Fruit fly (Drosophila melanogaster) whole organism, embryonic: ENCODE measurements around the gene CG33631.

Source experiments
- Ada2b ChIP-seq: fragments of 200-800 bp; sonication (Bioruptor generic); IDR thresholded peaks from 2 replicates; pipeline ENCODE4 v1.3.6; 2022; ENCODE audit warnings: missing biosample characterization, missing genetic modification characterization
- CG12071 ChIP-seq: fragments of 200-800 bp; sonication (Bioruptor generic); optimal IDR thresholded peaks from 3 replicates; lab custom pipeline; 2018; ENCODE audit warnings: missing biosample characterization, mild to moderate bottlenecking, missing genetic modification characterization
- CG13287 ChIP-seq: fragments of 200-800 bp; sonication (Bioruptor generic); IDR thresholded peaks from 2 replicates; pipeline ENCODE4 v1.3.6; 2022; ENCODE audit warnings: missing biosample characterization, missing genetic modification characterization; ENCODE audit not compliant: partially characterized antibody
- CG13894 ChIP-seq: fragments of 200-800 bp; sonication (Bioruptor generic); optimal IDR thresholded peaks from 3 replicates; lab custom pipeline; 2018; ENCODE audit warnings: missing biosample characterization, mild to moderate bottlenecking, missing genetic modification characterization, moderate library complexity
- CG14014 ChIP-seq: fragments of 200-800 bp; sonication (Bioruptor generic); IDR thresholded peaks from 2 replicates; pipeline ENCODE4 v1.3.6; 2022; ENCODE audit warnings: missing biosample characterization, missing genetic modification characterization
- CG15696 ChIP-seq: fragments of 200-800 bp; sonication (Bioruptor generic); optimal IDR thresholded peaks from 2 replicates; lab custom pipeline; 2019; ENCODE audit warnings: missing biosample characterization, mild to moderate bottlenecking, missing genetic modification characterization, moderate library complexity
- CG1647 ChIP-seq: fragments of 200-800 bp; sonication (Bioruptor generic); optimal IDR thresholded peaks from 3 replicates; lab custom pipeline; 2016; ENCODE audit warnings: missing biosample characterization, missing genetic modification characterization
- CG16815 ChIP-seq: fragments of 200-800 bp; sonication (Bioruptor generic); optimal IDR thresholded peaks from 3 replicates; lab custom pipeline; 2017; ENCODE audit warnings: missing biosample characterization, mild to moderate bottlenecking, missing genetic modification characterization
- CG17385 ChIP-seq: fragments of 200-800 bp; sonication (Bioruptor generic); optimal IDR thresholded peaks from 3 replicates; lab custom pipeline; 2018; ENCODE audit warnings: missing biosample characterization, mild to moderate bottlenecking, missing genetic modification characterization
- CG18011 ChIP-seq: fragments of 200-800 bp; sonication (Bioruptor generic); optimal IDR thresholded peaks from 2 replicates; lab custom pipeline; 2017; ENCODE audit warnings: missing biosample characterization, missing genetic modification characterization, mild to moderate bottlenecking, moderate library complexity, missing genotype
- CG2116 ChIP-seq: fragments of 200-800 bp; sonication (Bioruptor generic); optimal IDR thresholded peaks from 3 replicates; lab custom pipeline; 2018; ENCODE audit warnings: missing biosample characterization, mild to moderate bottlenecking, missing genetic modification characterization
- CG2875 ChIP-seq: fragments of 200-800 bp; sonication (Bioruptor generic); optimal IDR thresholded peaks from 2 replicates; lab custom pipeline; 2017; ENCODE audit warnings: missing biosample characterization, mild to moderate bottlenecking, missing genetic modification characterization, missing genetic modification reagents
- CG31441 ChIP-seq: fragments of 200-800 bp; sonication (Bioruptor generic); IDR thresholded peaks from 2 replicates; pipeline ENCODE4 v1.3.6; 2022; ENCODE audit warnings: missing biosample characterization, missing genetic modification characterization
- CG3163 ChIP-seq: fragments of 200-800 bp; sonication (Bioruptor generic); optimal IDR thresholded peaks from 3 replicates; lab custom pipeline; 2016; ENCODE audit warnings: missing biosample characterization, missing genetic modification characterization
- CG3995 ChIP-seq: fragments of 200-800 bp; sonication (Bioruptor generic); optimal IDR thresholded peaks from 3 replicates; lab custom pipeline; 2016; ENCODE audit warnings: missing biosample characterization, missing genetic modification characterization
- CG4820 ChIP-seq: fragments of 200-800 bp; sonication (Bioruptor generic); optimal IDR thresholded peaks from 3 replicates; lab custom pipeline; 2016; ENCODE audit warnings: missing biosample characterization, missing genetic modification characterization
- CG5953 ChIP-seq: fragments of 200-800 bp; sonication (Bioruptor generic); IDR thresholded peaks from 2 replicates; pipeline ENCODE4 v1.3.6; 2022; ENCODE audit warnings: missing biosample characterization, missing genetic modification characterization
- CG6254 ChIP-seq: fragments of 200-800 bp; sonication (Bioruptor generic); optimal IDR thresholded peaks from 3 replicates; lab custom pipeline; 2017; ENCODE audit warnings: mild to moderate bottlenecking, missing biosample characterization, missing genetic modification reagents, missing genetic modification characterization
- CG7271 ChIP-seq: fragments of 200-800 bp; sonication (Bioruptor generic); optimal IDR thresholded peaks from 2 replicates; lab custom pipeline; 2018; ENCODE audit warnings: missing biosample characterization, mild to moderate bottlenecking, missing genetic modification characterization, moderate library complexity
- CG7963 ChIP-seq: fragments of 200-800 bp; sonication (Bioruptor generic); IDR thresholded peaks from 3 replicates; pipeline ENCODE4 v1.3.6; 2022; ENCODE audit warnings: missing biosample characterization, missing genetic modification characterization; ENCODE audit not compliant: partially characterized antibody
- CG8478 ChIP-seq: fragments of >200 bp; optimal IDR thresholded peaks from 2 replicates; lab custom pipeline; 2018
- CTCF ChIP-seq: fragments of 200-800 bp; sonication (Bioruptor generic); optimal IDR thresholded peaks from 2 replicates; lab custom pipeline; 2017; ENCODE audit warnings: missing biosample characterization, mild to moderate bottlenecking, missing genetic modification characterization, moderate library complexity
- Dad ChIP-seq: fragments of 200-800 bp; sonication (Bioruptor generic); optimal IDR thresholded peaks from 3 replicates; lab custom pipeline; 2016; ENCODE audit warnings: missing biosample characterization, missing genetic modification characterization
- Dbx ChIP-seq: fragments of 200-800 bp; sonication (Bioruptor generic); IDR thresholded peaks from 3 replicates; pipeline ENCODE4 v1.3.6; 2022; ENCODE audit warnings: missing biosample characterization, missing genetic modification characterization
- Deaf1 ChIP-seq: fragments of 200-800 bp; optimal IDR thresholded peaks from 3 replicates; lab custom pipeline; 2019; ENCODE audit warnings: missing biosample characterization, mild to moderate bottlenecking, missing genetic modification characterization, moderate library complexity
- Fer1 ChIP-seq: fragments of 200-800 bp; sonication (Bioruptor generic); optimal IDR thresholded peaks from 2 replicates; lab custom pipeline; 2017; ENCODE audit warnings: missing biosample characterization, mild to moderate bottlenecking, missing genetic modification characterization
- Hmr ChIP-seq: fragments of 200-800 bp; sonication (Bioruptor generic); optimal IDR thresholded peaks from 3 replicates; lab custom pipeline; 2017; ENCODE audit warnings: mild to moderate bottlenecking, missing biosample characterization, missing genetic modification reagents, missing genetic modification characterization
- Jarid2 ChIP-seq: fragments of 200-800 bp; sonication (Bioruptor generic); optimal IDR thresholded peaks from 3 replicates; lab custom pipeline; 2017; ENCODE audit warnings: mild to moderate bottlenecking, missing biosample characterization, missing genetic modification reagents, missing genetic modification characterization
- Mad ChIP-seq: fragments of 200-800 bp; sonication (Bioruptor generic); optimal IDR thresholded peaks from 2 replicates; lab custom pipeline; 2016; ENCODE audit warnings: missing biosample characterization, missing genetic modification characterization
- Meics ChIP-seq: fragments of 200-800 bp; sonication (Bioruptor generic); optimal IDR thresholded peaks from 2 replicates; lab custom pipeline; 2017; ENCODE audit warnings: missing biosample characterization, mild to moderate bottlenecking, missing genetic modification characterization
- Pdp1 ChIP-seq, 2 experiments: fragments of 200-800 bp; sonication (Bioruptor generic); optimal IDR thresholded peaks; 3 replicates each; lab custom pipeline; 2016; ENCODE audit warnings: missing biosample characterization in 2 of 2, missing genetic modification characterization in 2 of 2, mild to moderate bottlenecking in 1 of 2, moderate library complexity in 1 of 2
- Sin3A ChIP-seq: fragments of >200 bp; optimal IDR thresholded peaks from 2 replicates; lab custom pipeline; 2018
- Trl ChIP-seq, 3 experiments: fragments of >200 bp in 2 of 3; fragments of 200-800 bp in 1 of 3; sonication (Bioruptor generic) in 1 of 3; optimal IDR thresholded peaks; 2 replicates in 1 of 3; 3 replicates in 2 of 3; lab custom pipeline; 2016 to 2017; ENCODE audit warnings: missing biosample characterization in 1 of 3, missing genetic modification characterization in 1 of 3
- ara ChIP-seq: fragments of 200-800 bp; sonication (Bioruptor generic); IDR thresholded peaks from 2 replicates; pipeline ENCODE4 v1.3.6; 2022; ENCODE audit warnings: missing biosample characterization, missing genetic modification characterization
- cg ChIP-seq: fragments of 200-800 bp; sonication (Bioruptor generic); optimal IDR thresholded peaks from 3 replicates; lab custom pipeline; 2019; ENCODE audit warnings: missing biosample characterization, mild to moderate bottlenecking, missing genetic modification characterization, moderate library complexity
- chn ChIP-seq: fragments of 200-800 bp; sonication (Bioruptor generic); optimal IDR thresholded peaks from 2 replicates; lab custom pipeline; 2016; ENCODE audit warnings: missing biosample characterization, missing genetic modification characterization
- cwo ChIP-seq: fragments of 200-800 bp; sonication (Bioruptor generic); optimal IDR thresholded peaks from 3 replicates; lab custom pipeline; 2017; ENCODE audit warnings: missing biosample characterization, missing genetic modification characterization, mild to moderate bottlenecking, moderate library complexity, missing genetic modification reagents
- esg ChIP-seq: fragments of 200-800 bp; sonication (Bioruptor generic); conservative IDR thresholded peaks from 2 replicates; pipeline ENCODE4 v1.3.6; 2022; ENCODE audit warnings: missing biosample characterization, missing genetic modification characterization
- hkb ChIP-seq, 2 experiments: fragments of 200-800 bp in 1 of 2; fragments of >200 bp in 1 of 2; sonication (Bioruptor generic) in 1 of 2; IDR thresholded peaks in 1 of 2; optimal IDR thresholded peaks in 1 of 2; 2 replicates each; pipeline versions ENCODE4 v1.3.6 to Lab custom; 2017 to 2022; ENCODE audit warnings: missing biosample characterization in 1 of 2, missing genetic modification characterization in 1 of 2
- kni ChIP-seq: fragments of 200-800 bp; sonication (Bioruptor generic); optimal IDR thresholded peaks from 3 replicates; lab custom pipeline; 2017; ENCODE audit warnings: mild to moderate bottlenecking, missing biosample characterization, missing genetic modification reagents, missing genetic modification characterization
- oc ChIP-seq: fragments of 200-800 bp; sonication (Bioruptor generic); optimal IDR thresholded peaks from 2 replicates; lab custom pipeline; 2018; ENCODE audit warnings: missing biosample characterization, mild to moderate bottlenecking, missing genetic modification characterization, moderate library complexity
- pan ChIP-seq, 4 experiments: fragments of >200 bp in 3 of 4; fragments of 200-800 bp in 1 of 4; sonication (Bioruptor generic) in 1 of 4; optimal IDR thresholded peaks in 3 of 4; IDR thresholded peaks in 1 of 4; 2 replicates each; pipeline versions ENCODE4 v1.3.6 to Lab custom; 2017 to 2022; ENCODE audit warnings: missing biosample characterization in 2 of 4, missing genetic modification characterization in 2 of 4, mixed read lengths in 1 of 4
- sna ChIP-seq: fragments of 200-800 bp; sonication (Bioruptor generic); IDR thresholded peaks from 2 replicates; pipeline ENCODE4 v1.3.6; 2022; ENCODE audit warnings: missing biosample characterization, missing genetic modification characterization; ENCODE audit not compliant: partially characterized antibody
- sob ChIP-seq: fragments of 200-800 bp; sonication (Bioruptor generic); IDR thresholded peaks from 2 replicates; pipeline ENCODE4 v1.3.6; 2022; ENCODE audit warnings: missing biosample characterization, missing genetic modification characterization
- sqz ChIP-seq: fragments of 200-800 bp; sonication (Bioruptor generic); optimal IDR thresholded peaks from 3 replicates; lab custom pipeline; 2018; ENCODE audit warnings: missing biosample characterization, mild to moderate bottlenecking, missing genetic modification characterization
- stc ChIP-seq: fragments of 200-800 bp; sonication (Bioruptor generic); IDR thresholded peaks from 2 replicates; pipeline ENCODE4 v1.3.6; 2022; ENCODE audit warnings: missing biosample characterization, missing genetic modification characterization
- z ChIP-seq: fragments of 200-800 bp; sonication (Bioruptor generic); IDR thresholded peaks from 3 replicates; pipeline ENCODE4 v1.3.6; 2022; ENCODE audit warnings: missing biosample characterization, missing genetic modification characterization

Gene CG33631

DNA sequence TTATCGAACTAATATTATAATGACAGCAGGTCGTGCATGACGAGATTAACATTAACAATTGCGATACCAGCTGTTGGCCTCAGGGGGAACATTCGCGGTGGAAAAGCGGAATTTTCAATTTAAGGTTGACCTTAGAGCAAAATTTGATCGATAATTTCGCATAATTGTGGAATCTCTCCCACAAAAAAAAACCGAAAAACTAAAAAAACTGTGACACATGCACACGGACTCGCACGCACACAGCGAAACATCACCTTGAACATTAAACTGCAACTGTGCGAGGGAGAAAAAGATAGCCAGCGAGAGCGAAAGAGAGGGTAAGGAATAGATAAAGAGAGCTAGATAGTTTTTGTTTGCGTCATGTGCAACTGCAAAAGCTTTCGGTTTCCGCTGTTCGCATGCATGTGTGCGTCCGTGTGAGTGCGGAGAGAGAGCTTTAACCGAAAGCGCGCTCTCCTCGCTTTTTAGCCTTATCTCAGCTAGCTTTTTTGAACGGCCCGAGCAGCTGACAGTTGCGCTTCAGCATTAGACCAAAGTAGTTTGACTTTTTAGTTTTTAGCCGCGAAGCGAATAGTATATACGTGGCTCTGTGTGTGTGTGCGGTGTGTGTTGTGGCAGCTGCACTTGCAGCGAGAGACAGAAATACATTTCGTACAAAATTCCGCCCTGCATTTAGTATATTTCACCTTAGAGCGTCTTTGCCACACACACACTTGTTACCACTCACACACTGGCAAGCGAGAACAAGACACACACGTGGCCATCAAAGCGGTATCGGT, 29.6 kb downstream of the CG33631 start (continued):
- TF ChIP-seq CG16815 (GFP tag; lab: Kevin White, UChicago) (no peak), Deaf1 (tag; lab: Kevin White, UChicago) (peak; percentile 55), Jarid2 (peak; percentile 88), z (GFP tag; lab: Robert Waterston, UW) (no peak), Pdp1 (GFP tag; optimal IDR thresholded peaks at IDR 0.05; lab: Kevin White, UChicago) (peak in 1 of 2 experiments; percentile 92), CG8478 (lab: Kevin White, UChicago) (peak; percentile 7), CG6254 (peak; percentile 6), cwo (GFP tag; lab: Kevin White, UChicago) (peak; percentile 57), CG17385 (GFP tag; lab: Kevin White, UChicago) (peak; percentile 23), CG2116 (GFP tag; lab: Kevin White, UChicago) (no peak), CG13894 (tag; lab: Kevin White, UChicago) (peak; percentile 27), sqz (GFP tag; lab: Kevin White, UChicago) (peak; percentile 50), Fer1 (GFP tag; lab: Kevin White, UChicago) (peak; percentile 59), CG7271 (tag; lab: Kevin White, UChicago) (no peak), Trl (optimal IDR thresholded peaks at IDR 0.05; lab: Kevin White, UChicago) (peak; percentile 83 to 91), Trl (GFP tag; optimal IDR thresholded peaks at IDR 0.05; lab: Kevin White, UChicago) (no peak), sna (GFP tag; lab: Robert Waterston, UW) (0 out of 2 replicates have a peak, but pooled peaks have one; percentile 19), Meics (GFP tag; lab: Kevin White, UChicago) (peak; percentile 5), chn (no peak), Hmr (GFP tag; lab: Kevin White, UChicago) (peak; percentile 28), CG5953 (0 out of 2 replicates have a peak, but pooled peaks have one; percentile 44), CG1647 (no peak), CG3163 (GFP tag; lab: Kevin White, UChicago) (peak; percentile 9), CG4820 (GFP tag; lab: Kevin White, UChicago) (no peak), CG18011 (GFP tag; lab: Kevin White, UChicago) (no peak), CG3995 (GFP tag; lab: Kevin White, UChicago) (no peak), hkb (optimal IDR thresholded peaks at IDR 0.05; lab: Kevin White, UChicago) (no peak), hkb (GFP tag; IDR thresholded peaks at IDR 0.05; lab: Robert Waterston, UW) (peak; percentile 30), Dad (GFP tag; lab: Kevin White, UChicago) (no peak), Ada2b (no peak), esg (GFP tag; lab: Robert Waterston, UW) (no peak), CG31441 (GFP tag; lab: Robert Waterston, UW) (peak; percentile 21; the same call in 1 of the 2 replicates), CTCF (GFP tag; lab: Kevin White, UChicago) (peak; percentile 44), stc (no peak), CG15696 (no peak), sob (GFP tag; lab: Robert Waterston, UW) (peak; percentile 55), CG2875 (no peak), ara (GFP tag; lab: Robert Waterston, UW) (0 out of 2 replicates have a peak, but pooled peaks have one; percentile 12), Mad (peak; percentile 1), pan (optimal IDR thresholded peaks at IDR 0.05; lab: Kevin White, UChicago) (no peak), pan (GFP tag; optimal IDR thresholded peaks at IDR 0.05 in 1 of 2, IDR thresholded peaks at IDR 0.05 in 1 of 2) (peak in 1 of 2 experiments; percentile 14), cg (GFP tag; lab: Kevin White, UChicago) (peak; percentile 87), CG12071 (GFP tag; lab: Kevin White, UChicago) (peak; percentile 16), kni (peak; percentile 32), CG13287 (peak; percentile 44), CG7963 (GFP tag; lab: Robert Waterston, UW) (no peak), Dbx (GFP tag; lab: Robert Waterston, UW) (peak; percentile 40; the same call in 1 of the 3 replicates), oc (tag; lab: Kevin White, UChicago) (peak; percentile 14), Sin3A (no peak), CG14014 (peak; percentile 42; the same call in 1 of the 2 replicates)
